Fruit fly (Drosophila melanogaster) whole organism, embryonic: ENCODE measurements around the gene CG1317.

Experiments used
- Adf1 ChIP-seq: fragments of 200-800 bp; sonication (Bioruptor generic); IDR thresholded peaks from 2 replicates; pipeline ENCODE4 v1.3.6; 2022; ENCODE audit warnings: missing biosample characterization, missing genetic modification characterization
- Atf-2 ChIP-seq: fragments of 200-800 bp; sonication (Bioruptor generic); optimal IDR thresholded peaks from 2 replicates; lab custom pipeline; 2016; ENCODE audit warnings: missing biosample characterization, missing genetic modification characterization
- CG11504 ChIP-seq: fragments of 200-800 bp; sonication (Bioruptor generic); optimal IDR thresholded peaks from 3 replicates; lab custom pipeline; 2019; ENCODE audit warnings: missing biosample characterization, mild to moderate bottlenecking, missing genetic modification characterization, moderate library complexity
- CG11696 ChIP-seq: fragments of 200-800 bp; sonication (Bioruptor generic); IDR thresholded peaks from 2 replicates; pipeline ENCODE4 v1.3.6; 2022; ENCODE audit warnings: missing biosample characterization, missing genetic modification characterization
- CG14014 ChIP-seq: fragments of 200-800 bp; sonication (Bioruptor generic); IDR thresholded peaks from 2 replicates; pipeline ENCODE4 v1.3.6; 2022; ENCODE audit warnings: missing biosample characterization, missing genetic modification characterization
- CG14441 ChIP-seq: fragments of 200-800 bp; sonication (Bioruptor generic); IDR thresholded peaks from 2 replicates; pipeline ENCODE4 v1.3.6; 2022; ENCODE audit warnings: missing biosample characterization, missing genetic modification characterization
- CG14860 ChIP-seq: fragments of 200-800 bp; sonication (Bioruptor generic); IDR thresholded peaks from 3 replicates; pipeline ENCODE4 v1.3.6; 2022; ENCODE audit warnings: missing biosample characterization, missing genetic modification characterization; ENCODE audit not compliant: partially characterized antibody
- CG14965 ChIP-seq: fragments of 200-800 bp; sonication (Bioruptor generic); optimal IDR thresholded peaks from 2 replicates; lab custom pipeline; 2016; ENCODE audit warnings: missing biosample characterization, missing genetic modification characterization, borderline replicate concordance
- CG15479 ChIP-seq: fragments of 200-800 bp; sonication (Bioruptor generic); optimal IDR thresholded peaks from 3 replicates; lab custom pipeline; 2019; ENCODE audit warnings: missing biosample characterization, mild to moderate bottlenecking, missing genetic modification characterization, moderate library complexity
- CG16863 ChIP-seq: fragments of 200-800 bp; sonication (Bioruptor generic); optimal IDR thresholded peaks from 3 replicates; lab custom pipeline; 2016; ENCODE audit warnings: missing biosample characterization, missing genetic modification characterization
- CG17802 ChIP-seq: fragments of 200-800 bp; sonication (Bioruptor generic); optimal IDR thresholded peaks from 2 replicates; lab custom pipeline; 2018; ENCODE audit warnings: missing biosample characterization, mild to moderate bottlenecking, missing genetic modification characterization, moderate library complexity
- CG18011 ChIP-seq: fragments of 200-800 bp; sonication (Bioruptor generic); optimal IDR thresholded peaks from 2 replicates; lab custom pipeline; 2017; ENCODE audit warnings: missing biosample characterization, missing genetic modification characterization, mild to moderate bottlenecking, moderate library complexity, missing genotype
- CG18599 ChIP-seq: fragments of 200-800 bp; sonication (Bioruptor generic); optimal IDR thresholded peaks from 3 replicates; lab custom pipeline; 2017; ENCODE audit warnings: missing biosample characterization, missing genetic modification characterization, mild to moderate bottlenecking, moderate library complexity, missing genetic modification reagents
- CG18619 ChIP-seq: fragments of 200-800 bp; sonication (Bioruptor generic); optimal IDR thresholded peaks from 3 replicates; lab custom pipeline; 2017; ENCODE audit warnings: missing biosample characterization, mild to moderate bottlenecking, missing genetic modification characterization
- CG2120 ChIP-seq: fragments of 200-800 bp; sonication (Bioruptor generic); optimal IDR thresholded peaks from 3 replicates; lab custom pipeline; 2016; ENCODE audit warnings: missing biosample characterization, missing genetic modification characterization
- CG2129 ChIP-seq: fragments of 200-800 bp; sonication (Bioruptor generic); IDR thresholded peaks from 2 replicates; pipeline ENCODE4 v1.3.6; 2022; ENCODE audit warnings: missing biosample characterization, missing genetic modification characterization; ENCODE audit not compliant: partially characterized antibody
- CG2202 ChIP-seq: fragments of 200-800 bp; sonication (Bioruptor generic); optimal IDR thresholded peaks from 2 replicates; lab custom pipeline; 2018; ENCODE audit warnings: missing biosample characterization, mild to moderate bottlenecking, missing genetic modification characterization
- CG2678 ChIP-seq: fragments of 200-800 bp; sonication (Bioruptor generic); optimal IDR thresholded peaks from 3 replicates; lab custom pipeline; 2019; ENCODE audit warnings: missing biosample characterization, mild to moderate bottlenecking, missing genetic modification characterization, moderate library complexity
- CG31441 ChIP-seq: fragments of 200-800 bp; sonication (Bioruptor generic); IDR thresholded peaks from 2 replicates; pipeline ENCODE4 v1.3.6; 2022; ENCODE audit warnings: missing biosample characterization, missing genetic modification characterization
- CG32767 ChIP-seq: fragments of 200-800 bp; sonication (Bioruptor generic); IDR thresholded peaks from 2 replicates; pipeline ENCODE4 v1.3.6; 2022; ENCODE audit warnings: missing biosample characterization, missing genetic modification characterization
- CG3847 ChIP-seq: fragments of 200-800 bp; sonication (Bioruptor generic); IDR thresholded peaks from 2 replicates; pipeline ENCODE4 v1.3.6; 2022; ENCODE audit warnings: missing biosample characterization, missing genetic modification characterization
- CG4730 ChIP-seq: fragments of 200-800 bp; sonication (Bioruptor generic); IDR thresholded peaks from 2 replicates; pipeline ENCODE4 v1.3.6; 2022; ENCODE audit warnings: missing biosample characterization, missing genetic modification characterization
- CG7987 ChIP-seq: fragments of 200-800 bp; sonication (Bioruptor generic); optimal IDR thresholded peaks from 2 replicates; lab custom pipeline; 2018; ENCODE audit warnings: missing biosample characterization, mild to moderate bottlenecking, missing genetic modification characterization, moderate library complexity
- CG8281 ChIP-seq: fragments of 200-800 bp; sonication (Bioruptor generic); optimal IDR thresholded peaks from 2 replicates; lab custom pipeline; 2018; ENCODE audit warnings: missing biosample characterization, mild to moderate bottlenecking, missing genetic modification characterization, moderate library complexity
- CG9876 ChIP-seq: fragments of 200-800 bp; sonication (Bioruptor generic); optimal IDR thresholded peaks from 2 replicates; lab custom pipeline; 2016; ENCODE audit warnings: missing biosample characterization, missing genetic modification characterization
- Dbx ChIP-seq: fragments of 200-800 bp; sonication (Bioruptor generic); IDR thresholded peaks from 3 replicates; pipeline ENCODE4 v1.3.6; 2022; ENCODE audit warnings: missing biosample characterization, missing genetic modification characterization
- Ets65A ChIP-seq: fragments of 200-800 bp; sonication (Bioruptor generic); peaks from one replicate; lab custom pipeline; 2016; ENCODE audit warnings: missing biosample characterization, missing genetic modification characterization
- H15 ChIP-seq: fragments of 200-800 bp; sonication (Bioruptor generic); IDR thresholded peaks from 3 replicates; pipeline ENCODE4 v1.3.6; 2022; ENCODE audit warnings: missing biosample characterization, missing genetic modification characterization
- Jarid2 ChIP-seq: fragments of 200-800 bp; sonication (Bioruptor generic); optimal IDR thresholded peaks from 3 replicates; lab custom pipeline; 2017; ENCODE audit warnings: mild to moderate bottlenecking, missing biosample characterization, missing genetic modification reagents, missing genetic modification characterization
- MTF-1 ChIP-seq: fragments of 200-800 bp; sonication (Bioruptor generic); optimal IDR thresholded peaks from 2 replicates; lab custom pipeline; 2018; ENCODE audit warnings: missing biosample characterization, mild to moderate bottlenecking, missing genetic modification characterization, borderline replicate concordance
- Med ChIP-seq: fragments of 200-800 bp; sonication (Bioruptor generic); peaks from one replicate; lab custom pipeline; 2016; ENCODE audit warnings: missing biosample characterization, missing genetic modification characterization, mild to moderate bottlenecking, inconsistent platforms, moderate library complexity
- Myb ChIP-seq: fragments of 200-800 bp; sonication (Bioruptor generic); optimal IDR thresholded peaks from 2 replicates; lab custom pipeline; 2016; ENCODE audit warnings: missing biosample characterization, missing genetic modification characterization
- NFAT ChIP-seq: fragments of 200-800 bp; sonication (Bioruptor generic); IDR thresholded peaks from 2 replicates; pipeline ENCODE4 v1.3.6; 2022; ENCODE audit warnings: missing biosample characterization, missing genetic modification characterization
- Pdp1 ChIP-seq, 2 experiments: fragments of 200-800 bp; sonication (Bioruptor generic); optimal IDR thresholded peaks; 3 replicates each; lab custom pipeline; 2016; ENCODE audit warnings: missing biosample characterization in 2 of 2, missing genetic modification characterization in 2 of 2, mild to moderate bottlenecking in 1 of 2, moderate library complexity in 1 of 2
- Ravus ChIP-seq: fragments of 200-800 bp; sonication (Bioruptor generic); IDR thresholded peaks from 2 replicates; pipeline ENCODE4 v1.3.6; 2022; ENCODE audit warnings: missing biosample characterization, missing genetic modification characterization
- Rx ChIP-seq: fragments of 200-800 bp; sonication (Bioruptor generic); IDR thresholded peaks from 2 replicates; pipeline ENCODE4 v1.3.6; 2022; ENCODE audit warnings: missing biosample characterization, missing genetic modification characterization
- Six4 ChIP-seq: fragments of 200-800 bp; sonication (Bioruptor generic); optimal IDR thresholded peaks from 2 replicates; lab custom pipeline; 2016; ENCODE audit warnings: missing biosample characterization, missing genetic modification characterization
- amos ChIP-seq: fragments of 200-800 bp; sonication (Bioruptor generic); IDR thresholded peaks from 2 replicates; pipeline ENCODE4 v1.3.6; 2022; ENCODE audit warnings: missing biosample characterization, missing genetic modification characterization; ENCODE audit not compliant: partially characterized antibody
- ato ChIP-seq: fragments of 200-800 bp; sonication (Bioruptor generic); IDR thresholded peaks from 2 replicates; pipeline ENCODE4 v1.3.6; 2022; ENCODE audit warnings: missing biosample characterization, missing genetic modification characterization; ENCODE audit not compliant: partially characterized antibody
- chm ChIP-seq: fragments of 200-800 bp; sonication (Bioruptor generic); IDR thresholded peaks from 2 replicates; pipeline ENCODE4 v1.3.6; 2022; ENCODE audit warnings: missing biosample characterization, missing genetic modification characterization
- dpn ChIP-seq, 2 experiments: fragments of 200-800 bp; sonication (Bioruptor generic); optimal IDR thresholded peaks; 3 replicates each; lab custom pipeline; 2016; ENCODE audit warnings: missing biosample characterization in 2 of 2, missing genetic modification characterization in 2 of 2
- dysf ChIP-seq: fragments of 200-800 bp; sonication (Bioruptor generic); IDR thresholded peaks from 3 replicates; pipeline ENCODE4 v1.3.6; 2022; ENCODE audit warnings: missing biosample characterization, missing genetic modification characterization
- gem ChIP-seq: fragments of 200-800 bp; sonication (Bioruptor generic); optimal IDR thresholded peaks from 2 replicates; lab custom pipeline; 2019; ENCODE audit warnings: missing biosample characterization, mild to moderate bottlenecking, missing genetic modification characterization, moderate library complexity
- grn ChIP-seq: fragments of 200-800 bp; sonication (Bioruptor generic); optimal IDR thresholded peaks from 3 replicates; lab custom pipeline; 2017; ENCODE audit warnings: missing biosample characterization, missing genetic modification characterization
- jing ChIP-seq: fragments of 200-800 bp; sonication (Bioruptor generic); optimal IDR thresholded peaks from 2 replicates; lab custom pipeline; 2018; ENCODE audit warnings: missing biosample characterization, mild to moderate bottlenecking, missing genetic modification characterization
- nau ChIP-seq: fragments of 200-800 bp; sonication (Bioruptor generic); optimal IDR thresholded peaks from 3 replicates; lab custom pipeline; 2017; ENCODE audit warnings: missing biosample characterization, mild to moderate bottlenecking, missing genetic modification characterization, missing genetic modification reagents
- nom ChIP-seq: fragments of 200-800 bp; sonication (Bioruptor generic); optimal IDR thresholded peaks from 2 replicates; lab custom pipeline; 2017; ENCODE audit warnings: missing biosample characterization, missing genetic modification characterization, mild to moderate bottlenecking, moderate library complexity, missing genetic modification reagents
- phol ChIP-seq: fragments of 200-800 bp; sonication (Bioruptor generic); optimal IDR thresholded peaks from 3 replicates; lab custom pipeline; 2018; ENCODE audit warnings: missing biosample characterization, mild to moderate bottlenecking, missing genetic modification characterization, moderate library complexity

The CG1317 gene

DNA sequence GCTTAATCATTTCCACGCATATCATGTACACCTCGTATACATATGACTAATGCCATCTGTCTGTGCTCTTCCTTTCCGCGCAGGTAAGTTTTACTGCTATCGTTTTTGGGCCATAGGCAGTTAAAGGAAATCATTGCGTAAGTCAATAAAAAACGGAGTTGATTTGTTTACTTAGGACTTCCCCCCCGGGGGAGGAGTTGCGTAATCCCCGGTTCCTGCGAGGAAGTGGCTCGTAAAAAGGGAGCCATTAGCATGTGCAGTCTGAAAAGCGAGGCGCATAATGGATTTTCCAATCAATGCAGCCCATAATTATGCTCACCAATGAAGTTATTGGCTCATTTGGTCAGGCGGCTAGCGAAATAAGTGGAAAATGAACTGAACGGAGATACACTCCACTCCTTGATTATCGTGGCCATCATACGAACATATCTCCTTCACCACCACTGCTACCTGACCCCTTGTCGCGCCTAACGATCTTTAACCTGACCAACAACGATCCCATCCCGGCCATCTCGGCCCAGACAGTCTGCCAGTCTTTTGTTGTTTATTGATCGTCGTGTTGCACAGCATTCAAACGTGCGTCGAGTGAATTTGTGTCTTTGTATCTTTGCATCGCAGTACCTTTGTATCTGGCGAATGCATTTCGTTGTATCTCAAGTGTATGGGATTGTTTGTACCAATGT is 13.7 kb upstream of the CG1317 start (continued):
- TF ChIP-seq Ravus (GFP tag; lab: Robert Waterston, UW) (no peak), Rx (GFP tag; lab: Robert Waterston, UW) (no peak), CG15479 (no peak), Six4 (GFP tag; lab: Kevin White, UChicago) (no peak), CG18619 (no peak), jing (GFP tag; lab: Kevin White, UChicago) (no peak), Jarid2 (GFP tag; lab: Kevin White, UChicago) (no peak)

dm6 chr3L:2379472-2379871 is 7.7 kb upstream of the CG1317 start:
- TF ChIP-seq CG7987 (no peak), nom (GFP tag; lab: Kevin White, UChicago) (no peak), CG2202 (tag; lab: Kevin White, UChicago) (no peak), Pdp1 (GFP tag; optimal IDR thresholded peaks at IDR 0.05; lab: Kevin White, UChicago) (peak in 1 of 2 experiments; percentile 75), CG2678 (tag; lab: Kevin White, UChicago) (peak; percentile 5), CG14860 (GFP tag; lab: Robert Waterston, UW) (no peak), dpn (GFP tag; optimal IDR thresholded peaks at IDR 0.05; lab: Kevin White, UChicago) (no peak), Myb (GFP tag; lab: Kevin White, UChicago) (no peak), chm (0 out of 2 replicates have a peak, but pooled peaks have one; percentile 17), nau (GFP tag; lab: Kevin White, UChicago) (peak; percentile 6), CG18599 (GFP tag; lab: Kevin White, UChicago) (peak; percentile 3), Med (GFP tag; lab: Kevin White, UChicago) (peak; percentile 62), CG17802 (tag; lab: Kevin White, UChicago) (no peak), dysf (GFP tag; lab: Robert Waterston, UW) (peak; percentile 33; the same call in 1 of the 3 replicates), Atf-2 (no peak), gem (tag; lab: Kevin White, UChicago) (peak; percentile 9), amos (GFP tag; lab: Robert Waterston, UW) (no peak), H15 (GFP tag; lab: Robert Waterston, UW) (no peak), CG32767 (peak; percentile 49; the same call in 1 of the 2 replicates), CG31441 (GFP tag; lab: Robert Waterston, UW) (no peak), CG14014 (GFP tag; lab: Robert Waterston, UW) (no peak), CG3847 (GFP tag; lab: Robert Waterston, UW) (no peak), CG18011 (GFP tag; lab: Kevin White, UChicago) (no peak), CG16863 (GFP tag; lab: Kevin White, UChicago) (no peak), NFAT (GFP tag; lab: Robert Waterston, UW) (0 out of 2 replicates have a peak, but pooled peaks have one; percentile 4), Adf1 (no peak), grn (no peak), ato (no peak), CG11504 (tag; lab: Kevin White, UChicago) (peak; percentile 86), MTF-1 (GFP tag; lab: Kevin White, UChicago) (no peak), CG15479 (no peak), Dbx (no peak), Ets65A (GFP tag; lab: Kevin White, UChicago) (peak; percentile 62), CG11696 (GFP tag; lab: Robert Waterston, UW) (no peak), CG2129 (GFP tag; lab: Robert Waterston, UW) (no peak), CG9876 (no peak), CG8281 (tag; lab: Kevin White, UChicago) (no peak), CG14441 (GFP tag; lab: Robert Waterston, UW) (no peak), phol (tag; lab: Kevin White, UChicago) (peak; percentile 5), CG4730 (no peak), CG2120 (GFP tag; lab: Kevin White, UChicago) (no peak), CG14965 (GFP tag; lab: Kevin White, UChicago) (no peak)
